Fruit fly (Drosophila melanogaster) whole organism, wandering third instar larva: ENCODE measurements around the gene CG31960.
A peak's percentile ranks its signal among the peaks of the same experiment; 100 is the strongest.

Experiments used
- CG9705 ChIP-seq: fragments of 200-800 bp; sonication (Bioruptor generic); optimal IDR thresholded peaks from 2 replicates; lab custom pipeline; 2018; ENCODE audit warnings: missing biosample characterization, mild to moderate bottlenecking, missing genetic modification characterization
- Dfd ChIP-seq: fragments of >200 bp; optimal IDR thresholded peaks from 2 replicates; lab custom pipeline; 2017; ENCODE audit warnings: missing biosample characterization, missing genetic modification characterization
- Hr83 ChIP-seq: fragments of 200-300 bp; sonication (Bioruptor generic); optimal IDR thresholded peaks from 2 replicates; lab custom pipeline; 2016; ENCODE audit warnings: missing biosample characterization, mild to moderate bottlenecking, missing genetic modification characterization, moderate library complexity; ENCODE audit not compliant: poor library complexity, severe bottlenecking
- Myc ChIP-seq: fragments of >200 bp; optimal IDR thresholded peaks from 2 replicates; lab custom pipeline; 2017
- N ChIP-seq: fragments of >200 bp; optimal IDR thresholded peaks from 2 replicates; lab custom pipeline; 2018; ENCODE audit warnings: missing biosample characterization, missing external identifiers, missing genetic modification characterization
- dmrt93B ChIP-seq: fragments of 200-800 bp; sonication (Bioruptor generic); optimal IDR thresholded peaks from 2 replicates; lab custom pipeline; 2018; ENCODE audit warnings: missing biosample characterization, mild to moderate bottlenecking, missing genetic modification characterization
- fru ChIP-seq: fragments of 200-800 bp; sonication (Bioruptor generic); optimal IDR thresholded peaks from 3 replicates; lab custom pipeline; 2016; ENCODE audit warnings: missing biosample characterization, mild to moderate bottlenecking, missing genetic modification characterization
- h ChIP-seq: fragments of 200-800 bp; sonication (Bioruptor generic); optimal IDR thresholded peaks from 3 replicates; lab custom pipeline; 2016; ENCODE audit warnings: missing biosample characterization, mild to moderate bottlenecking, missing genetic modification characterization
- usp ChIP-seq: fragments of >200 bp; optimal IDR thresholded peaks from 2 replicates; lab custom pipeline; 2017; ENCODE audit warnings: missing biosample characterization, missing genetic modification characterization

DNA sequence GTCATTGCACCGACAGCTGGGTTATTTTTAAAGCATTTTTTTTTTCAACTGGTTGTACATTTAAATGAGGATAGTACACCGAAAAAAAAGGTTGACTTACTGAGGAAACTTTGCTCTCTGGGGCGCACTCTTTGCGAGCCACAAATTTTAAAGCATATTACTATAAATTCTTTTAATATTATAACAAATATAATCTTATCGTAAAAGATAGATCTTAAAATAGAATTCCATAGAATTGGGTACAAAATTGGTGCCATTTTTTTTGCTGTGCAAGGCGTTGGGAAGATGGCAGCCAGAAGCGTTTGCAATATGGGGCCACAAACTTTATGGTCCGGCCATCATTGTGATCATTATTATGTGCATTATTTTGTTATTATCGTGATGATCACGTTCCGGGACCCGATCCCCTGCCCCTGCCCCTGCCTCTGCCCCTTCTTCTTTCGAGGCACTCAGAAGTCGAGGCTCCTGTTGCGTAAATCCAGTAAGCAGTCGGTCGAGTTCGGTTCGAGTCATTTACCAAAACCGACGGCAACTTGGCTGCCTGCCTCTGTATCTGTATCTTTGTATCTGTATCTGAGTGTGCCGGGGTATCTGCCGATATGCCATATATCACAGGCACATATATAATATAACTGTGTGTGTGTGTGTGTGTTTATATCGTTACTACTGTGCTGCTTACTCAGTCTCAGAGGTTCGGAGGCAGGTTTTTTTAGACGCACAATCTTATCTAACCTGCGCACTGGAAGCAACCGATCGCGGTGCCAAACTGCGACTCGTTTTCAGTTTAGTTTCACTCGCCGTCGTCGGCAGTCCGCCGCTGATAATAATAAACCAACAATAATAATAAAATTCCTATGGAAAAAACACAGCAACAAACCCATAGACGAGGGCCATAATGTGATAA, 6.3 kb upstream of the CG31960 start:
- peak; percentile 73 for TF ChIP-seq h
- TF ChIP-seq usp = no peak
- peak; percentile 30 for TF ChIP-seq Hr83 (GFP tag; lab: Kevin White, UChicago)
- no peak for TF ChIP-seq Myc
- peak; percentile 44 for TF ChIP-seq CG9705
- peak; percentile 68 for TF ChIP-seq fru
- peak; percentile 50 for TF ChIP-seq dmrt93B (GFP tag; lab: Kevin White, UChicago)
- no peak for TF ChIP-seq Dfd (GFP tag; lab: Kevin White, UChicago)
- no peak for TF ChIP-seq N
